Worm (Caenorhabditis elegans) whole organism, L3 larva: ENCODE measurements around the gene snb-7.

Experiments
- ama-1 ChIP-seq: fragments of 150-350 bp; optimal IDR thresholded peaks from 2 replicates; lab custom pipeline; 2018
- daf-12 ChIP-seq: fragments of 150-350 bp; optimal IDR thresholded peaks from 2 replicates; lab custom pipeline; 2014; ENCODE audit warnings: missing biosample characterization, missing genetic modification reagents, missing genetic modification characterization
- nhr-11 ChIP-seq: fragments of 150-350 bp; optimal IDR thresholded peaks from 2 replicates; lab custom pipeline; 2014; ENCODE audit warnings: missing biosample characterization, missing genetic modification characterization
- nhr-12 ChIP-seq: fragments of 150-350 bp; optimal IDR thresholded peaks from 2 replicates; lab custom pipeline; 2014; ENCODE audit warnings: missing biosample characterization, missing genetic modification characterization
- nhr-77 ChIP-seq: fragments of 150-350 bp; optimal IDR thresholded peaks from 2 replicates; lab custom pipeline; 2014; ENCODE audit warnings: missing biosample characterization, missing genetic modification characterization
- sea-2 ChIP-seq: fragments of 150-350 bp; sonication (generic microtip); optimal IDR thresholded peaks from 4 replicates; lab custom pipeline; 2014; ENCODE audit warnings: missing biosample characterization, missing genetic modification reagents, missing genetic modification characterization
- ztf-4 ChIP-seq: fragments of 150-350 bp; optimal IDR thresholded peaks from 2 replicates; lab custom pipeline; 2014; ENCODE audit warnings: missing biosample characterization, missing genetic modification characterization

DNA sequence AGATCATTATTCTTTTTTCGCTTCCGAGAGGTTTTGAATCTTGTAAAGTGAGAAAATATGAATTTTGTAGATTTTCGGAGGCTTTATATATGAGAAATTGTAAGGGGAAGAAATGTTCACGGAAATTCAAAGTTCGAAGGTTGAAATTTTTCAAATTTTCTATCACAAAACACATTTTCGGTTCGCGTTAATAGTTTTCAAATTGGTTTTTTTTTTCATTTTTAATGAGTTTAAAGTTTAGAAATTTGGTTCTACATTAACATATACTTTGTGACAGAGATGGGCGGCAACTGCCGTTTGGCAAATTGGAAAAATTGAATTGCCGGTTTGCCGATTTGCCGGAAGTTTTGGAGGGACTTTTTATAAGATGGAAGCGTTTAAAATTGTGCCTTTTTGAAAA lies 10.4 kb downstream of the snb-7 start, which contains the start of gene K08E7.4:
- no peak for TF ChIP-seq ama-1
- no peak for TF ChIP-seq nhr-11 (tag; lab: Kevin White, UChicago)
- no peak for TF ChIP-seq nhr-77 (tag; lab: Kevin White, UChicago)
- TF ChIP-seq daf-12 (tag; lab: Kevin White, UChicago): no peak
- no peak for TF ChIP-seq ztf-4 (tag; lab: Kevin White, UChicago)
- TF ChIP-seq nhr-12 (tag; lab: Kevin White, UChicago): no peak
- no peak for TF ChIP-seq sea-2 (GFP tag; lab: Kevin White, UChicago)
